Fruit fly (Drosophila melanogaster) whole organism, embryonic: ENCODE results near the gene Snup.

Source experiments
- CG7271 ChIP-seq: fragments of 200-800 bp; sonication (Bioruptor generic); optimal IDR thresholded peaks from 2 replicates; lab custom pipeline; 2018; ENCODE audit warnings: missing biosample characterization, mild to moderate bottlenecking, missing genetic modification characterization, moderate library complexity
- CG8089 ChIP-seq: fragments of 200-800 bp; sonication (Bioruptor generic); optimal IDR thresholded peaks from 3 replicates; lab custom pipeline; 2016; ENCODE audit warnings: missing biosample characterization, missing genetic modification characterization

dm6 chr3L:2608825-2609224 lies 43.1 kb upstream of the Snup start:
- TF ChIP-seq CG8089 (GFP tag; lab: Kevin White, UChicago): no peak
- no peak for TF ChIP-seq CG7271
